Fruit fly (Drosophila melanogaster): ENCODE measurements around the gene CG15824.
A peak's percentile ranks its signal among the peaks of the same experiment; 100 is the strongest.

The CG15824 gene

dm6 chr2L:857897-858517 lies 26.9 kb downstream of the CG15824 start (continued):
- TF ChIP-seq tna (GFP tag; IDR thresholded peaks at IDR 0.05; ENCODE audit: partially characterized antibody) (no peak), Hsf (GFP tag; optimal IDR thresholded peaks at IDR 0.05) (peak; percentile 53), PHDP (tag; optimal IDR thresholded peaks at IDR 0.05) (peak; percentile 63), pfk (GFP tag; optimal IDR thresholded peaks at IDR 0.05) (no peak), CG32532 (GFP tag; IDR thresholded peaks at IDR 0.05) (peak; percentile 13; the same call in 1 of the 2 replicates), CG17802 (tag; optimal IDR thresholded peaks at IDR 0.05) (no peak), Bgb (GFP tag; IDR thresholded peaks at IDR 0.05; ENCODE audit: partially characterized antibody) (no peak), CG11696 (GFP tag; IDR thresholded peaks at IDR 0.05) (no peak), Mes4 (GFP tag; optimal IDR thresholded peaks at IDR 0.05) (peak; percentile 21), vfl (GFP tag; optimal IDR thresholded peaks at IDR 0.05) (peak; percentile 1), bcd (GFP tag; optimal IDR thresholded peaks at IDR 0.05) (no peak), az2 (GFP tag; optimal IDR thresholded peaks at IDR 0.05) (peak; percentile 36), CG18619 (GFP tag; optimal IDR thresholded peaks at IDR 0.05) (peak; percentile 8), CG10321 (GFP tag; IDR thresholded peaks at IDR 0.05) (no peak), cato (GFP tag; optimal IDR thresholded peaks at IDR 0.05; ENCODE audit: borderline replicate concordance) (no peak), CG11093 (GFP tag; IDR thresholded peaks at IDR 0.05) (peak; percentile 50; the same call in 2 of the 3 replicates), ken (GFP tag; IDR thresholded peaks at IDR 0.05) (peak; percentile 53; the same call in 1 of the 3 replicates), peb (GFP tag; IDR thresholded peaks at IDR 0.05) (no peak; the same call in 1 of the 2 replicates), CG9876 (GFP tag; optimal IDR thresholded peaks at IDR 0.05) (no peak), CG2202 (tag; optimal IDR thresholded peaks at IDR 0.05) (no peak), jumu (GFP tag; optimal IDR thresholded peaks at IDR 0.05) (no peak), nerfin-2 (GFP tag; IDR thresholded peaks at IDR 0.05; ENCODE audit: partially characterized antibody) (no peak), CG8281 (tag; optimal IDR thresholded peaks at IDR 0.05) (no peak), fd3F (GFP tag; optimal IDR thresholded peaks at IDR 0.05) (no peak), CG12659 (GFP tag; optimal IDR thresholded peaks at IDR 0.05) (peak; percentile 62), Hey (tag; optimal IDR thresholded peaks at IDR 0.05) (no peak), ERR (GFP tag; optimal IDR thresholded peaks at IDR 0.05) (no peak), her (GFP tag; optimal IDR thresholded peaks at IDR 0.05) (peak; percentile 33), CG10565 (GFP tag; optimal IDR thresholded peaks at IDR 0.05) (no peak), HLH4C (GFP tag; IDR thresholded peaks at IDR 0.05; ENCODE audit: partially characterized antibody) (no peak), esg (GFP tag; conservative IDR thresholded peaks at IDR 0.05) (peak; percentile 61), CG32772 (GFP tag; IDR thresholded peaks at IDR 0.05) (peak; percentile 51; the same call in 1 of the 2 replicates), CG6272 (GFP tag; IDR thresholded peaks at IDR 0.05) (0 out of 2 replicates have a peak, but pooled peaks have one; percentile 23), danr (GFP tag; IDR thresholded peaks at IDR 0.05) (peak; percentile 39), CG13624 (GFP tag; optimal IDR thresholded peaks at IDR 0.05) (peak; percentile 20), gcm2 (GFP tag; optimal IDR thresholded peaks at IDR 0.05) (no peak), CG6254 (GFP tag; optimal IDR thresholded peaks at IDR 0.05) (no peak), gro (GFP tag; optimal IDR thresholded peaks at IDR 0.05) (no peak), CG8924 (tag; optimal IDR thresholded peaks at IDR 0.05) (peak; percentile 73), CG9932 (GFP tag; IDR thresholded peaks at IDR 0.05) (peak; percentile 58), luna (GFP tag; optimal IDR thresholded peaks at IDR 0.05) (no peak), unc-4 (GFP tag; IDR thresholded peaks at IDR 0.05; ENCODE audit: partially characterized antibody) (no peak), gsb (GFP tag; IDR thresholded peaks at IDR 0.05) (no peak), pzg (GFP tag; optimal IDR thresholded peaks at IDR 0.05) (no peak), ara (GFP tag; IDR thresholded peaks at IDR 0.05) (peak; percentile 49; the same call in 1 of the 2 replicates), ftz-f1 (GFP tag; optimal IDR thresholded peaks at IDR 0.05) (no peak), CG14667 (GFP tag; IDR thresholded peaks at IDR 0.05) (no peak; the same call in 1 of the 2 replicates), HLH3B (GFP tag; IDR thresholded peaks at IDR 0.05) (peak; percentile 73), CG10543 (GFP tag; optimal IDR thresholded peaks at IDR 0.05) (no peak), tap (tag; optimal IDR thresholded peaks at IDR 0.05) (peak; percentile 48)
